Fruit fly (Drosophila melanogaster): ENCODE data around the gene CG12483.

DNA sequence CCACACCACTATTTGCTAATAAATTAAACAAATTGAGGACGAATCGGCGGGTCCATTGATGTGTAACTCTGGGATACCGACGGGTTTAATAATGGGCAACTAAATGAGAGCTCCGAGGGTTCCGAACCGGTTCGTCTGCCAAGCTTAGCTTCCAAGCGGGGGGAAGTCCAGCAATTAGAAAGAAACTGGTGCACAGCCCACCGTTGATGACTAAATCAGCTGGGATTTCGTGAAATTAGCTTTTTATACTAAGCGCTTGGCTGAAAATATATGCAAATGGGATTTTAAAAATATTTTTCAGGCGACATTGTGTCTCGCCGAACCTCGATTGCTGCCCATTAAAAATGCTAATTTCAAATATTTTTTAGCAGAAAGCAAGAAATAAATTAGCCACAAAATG, 29.3 kb upstream of the CG12483 start:
- TF ChIP-seq CG12769 (tag; optimal IDR thresholded peaks at IDR 0.05) (peak; percentile 60), Med (GFP tag) (peak; percentile 39), CG8765 (GFP tag; IDR thresholded peaks at IDR 0.05) (no peak), CG11504 (tag; optimal IDR thresholded peaks at IDR 0.05) (no peak)

Measured in whole organism, embryonic.